Worm (Caenorhabditis elegans): Measurements from ENCODE around the gene T07F10.5.

Gene T07F10.5

DNA sequence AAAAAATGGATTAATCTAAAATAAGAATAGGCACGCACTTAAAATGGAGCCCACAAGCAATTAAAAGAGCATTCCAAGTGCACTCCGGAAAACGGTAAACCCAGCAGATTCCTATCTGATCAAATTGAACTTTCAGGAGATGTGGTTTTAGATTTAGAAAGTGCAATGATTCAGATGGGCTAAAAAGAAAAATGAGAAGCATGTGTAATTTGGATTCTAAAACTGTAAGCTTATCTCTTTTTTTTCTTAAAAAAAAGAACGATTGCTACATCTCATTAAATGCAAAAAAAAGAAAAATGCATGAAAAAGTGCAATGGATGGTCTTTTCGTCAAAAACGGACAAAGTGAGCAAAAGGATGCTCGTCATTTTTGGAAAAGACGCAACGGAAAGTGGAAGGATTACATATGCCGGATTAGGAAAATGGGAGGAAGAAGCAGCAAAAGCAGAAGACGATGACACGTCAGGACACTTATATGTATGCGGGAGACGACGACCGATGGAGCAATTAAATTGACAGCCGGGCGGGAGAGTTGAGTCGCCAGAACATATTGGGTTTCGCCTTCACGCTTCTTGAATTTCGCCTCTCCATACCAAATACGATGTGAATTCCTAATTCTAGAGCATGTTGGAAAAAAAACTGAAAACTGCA, 33.0 kb downstream of the T07F10.5 start:
- TF ChIP-seq mbf-1 (tag; optimal IDR thresholded peaks at IDR 0.05): no peak
- TF ChIP-seq peb-1 (tag; optimal IDR thresholded peaks at IDR 0.05): no peak
- no peak for TF ChIP-seq lin-39 (tag; optimal IDR thresholded peaks at IDR 0.05)
- no peak for TF ChIP-seq alr-1 (tag; optimal IDR thresholded peaks at IDR 0.05)
- no peak for TF ChIP-seq R02D3.7 (tag; optimal IDR thresholded peaks at IDR 0.05)
- no peak for TF ChIP-seq aly-2 (tag; optimal IDR thresholded peaks at IDR 0.05)
- TF ChIP-seq mab-5 (tag; optimal IDR thresholded peaks at IDR 0.05): peak; percentile 37
- TF ChIP-seq gmeb-1 (tag; optimal IDR thresholded peaks at IDR 0.05): no peak
- TF ChIP-seq unc-55 (GFP tag; optimal IDR thresholded peaks at IDR 0.05): peak; percentile 34
- no peak for TF ChIP-seq sma-3 (GFP tag; optimal IDR thresholded peaks at IDR 0.05)
- TF ChIP-seq elt-3 (tag; optimal IDR thresholded peaks at IDR 0.05): no peak
- peak; percentile 0 for TF ChIP-seq C34F6.9 (tag; optimal IDR thresholded peaks at IDR 0.05)
- no peak for TF ChIP-seq blmp-1 (tag; optimal IDR thresholded peaks at IDR 0.05; ENCODE audit: insufficient read depth)
- no peak for TF ChIP-seq lin-13 (GFP tag; optimal IDR thresholded peaks at IDR 0.05)

DNA sequence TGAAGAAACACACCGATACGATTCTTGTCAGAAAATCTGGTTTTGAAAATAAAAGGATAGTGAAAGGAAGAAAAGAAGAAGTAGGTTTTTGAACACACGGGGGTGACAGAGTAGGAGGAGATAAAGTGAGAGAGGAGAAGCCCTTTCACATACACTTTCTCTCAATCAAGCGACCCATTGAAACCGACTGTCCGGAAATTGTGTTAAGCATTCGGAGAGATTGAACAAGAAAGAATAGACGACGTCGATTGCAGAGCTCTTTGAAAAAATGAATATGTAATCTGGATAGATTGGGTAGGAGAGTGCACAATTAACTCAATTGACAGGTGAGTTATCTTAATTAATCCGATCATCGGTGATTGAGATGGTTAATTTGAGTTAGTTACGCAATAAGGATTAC, 35.6 kb downstream of the T07F10.5 start:
- TF ChIP-seq F13H6.1 (tag; optimal IDR thresholded peaks at IDR 0.05) (no peak), egl-27 (tag; optimal IDR thresholded peaks at IDR 0.05) (no peak)

DNA sequence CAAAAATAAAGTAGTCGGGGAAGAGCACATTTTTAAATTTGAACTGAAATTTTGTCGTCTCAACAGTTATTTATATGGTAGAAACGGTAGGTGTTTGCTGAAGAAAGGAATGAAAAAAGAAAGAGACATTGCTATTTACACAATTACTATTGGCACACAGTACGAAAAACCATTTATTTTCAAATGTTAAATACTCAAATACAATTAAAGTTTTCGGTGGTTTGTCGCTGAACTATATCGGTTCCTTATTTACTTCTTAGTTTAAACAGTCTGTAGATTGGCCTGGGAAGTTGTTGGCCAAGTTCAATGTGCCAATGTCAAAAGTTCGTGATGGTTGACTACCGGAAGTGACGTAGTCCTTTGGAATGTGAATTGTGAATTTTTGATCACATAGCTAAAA, 38.3 kb downstream of the T07F10.5 start, which contains the start of gene ttr-27:
TSS of gene ttr-27 (minus strand) at position 45 of the 400 bp plus-strand sequence.
- TF ChIP-seq nhr-237 (tag; optimal IDR thresholded peaks at IDR 0.05): no peak
- peak; percentile 21 for TF ChIP-seq sma-9 (GFP tag; optimal IDR thresholded peaks at IDR 0.05)
- no peak for TF ChIP-seq sma-9 (tag; optimal IDR thresholded peaks at IDR 0.05)
- peak; percentile 67 for TF ChIP-seq F13H6.1 (tag; optimal IDR thresholded peaks at IDR 0.05)

DNA sequence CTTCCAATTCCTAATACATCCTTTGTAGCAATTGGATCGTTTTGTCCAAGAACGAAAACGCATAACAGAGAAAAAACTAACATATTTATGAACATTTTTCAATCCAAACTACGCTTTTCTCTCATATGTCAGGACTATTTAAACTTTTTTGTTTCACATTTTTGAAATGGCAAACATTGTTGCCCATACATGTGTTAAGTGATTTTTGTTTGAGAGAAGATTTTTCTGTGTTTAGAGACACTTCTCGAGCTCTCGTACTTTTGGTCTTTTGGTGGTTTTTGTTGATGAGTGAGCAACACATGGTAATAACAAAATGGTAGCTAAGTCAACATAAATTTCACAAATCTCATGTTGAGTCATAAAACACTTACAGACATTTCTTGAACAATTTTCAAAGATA, 39.4 kb downstream of the T07F10.5 start, which contains the start of gene ttr-28:
TSS of gene ttr-28 (minus strand) at position 101 of the 400 bp plus-strand sequence.
- TF ChIP-seq egl-27 (tag; optimal IDR thresholded peaks at IDR 0.05) (no peak), ztf-1 (GFP tag; conservative IDR thresholded peaks at IDR 0.05) (no peak), peb-1 (tag; optimal IDR thresholded peaks at IDR 0.05) (no peak), lin-39 (tag; optimal IDR thresholded peaks at IDR 0.05) (no peak), sma-9 (GFP tag; optimal IDR thresholded peaks at IDR 0.05) (no peak), sma-9 (tag; optimal IDR thresholded peaks at IDR 0.05) (no peak), lsy-2 (tag; optimal IDR thresholded peaks at IDR 0.05) (no peak), sma-3 (GFP tag; optimal IDR thresholded peaks at IDR 0.05) (no peak), F13H6.1 (tag; optimal IDR thresholded peaks at IDR 0.05) (no peak), nhr-237 (tag; optimal IDR thresholded peaks at IDR 0.05) (no peak), ztf-4 (tag; optimal IDR thresholded peaks at IDR 0.05) (no peak), nhr-12 (tag; optimal IDR thresholded peaks at IDR 0.05) (no peak), lin-11 (tag; optimal IDR thresholded peaks at IDR 0.05) (no peak), nhr-129 (tag; optimal IDR thresholded peaks at IDR 0.05) (no peak), ceh-16 (tag; optimal IDR thresholded peaks at IDR 0.05) (no peak), elt-3 (tag; optimal IDR thresholded peaks at IDR 0.05) (no peak), ama-1 (optimal IDR thresholded peaks at IDR 0.05) (no peak), mbf-1 (tag; optimal IDR thresholded peaks at IDR 0.05) (no peak), elt-1 (tag; optimal IDR thresholded peaks at IDR 0.05) (no peak), nhr-21 (tag; optimal IDR thresholded peaks at IDR 0.05) (no peak), nhr-23 (tag; optimal IDR thresholded peaks at IDR 0.05) (no peak)

DNA sequence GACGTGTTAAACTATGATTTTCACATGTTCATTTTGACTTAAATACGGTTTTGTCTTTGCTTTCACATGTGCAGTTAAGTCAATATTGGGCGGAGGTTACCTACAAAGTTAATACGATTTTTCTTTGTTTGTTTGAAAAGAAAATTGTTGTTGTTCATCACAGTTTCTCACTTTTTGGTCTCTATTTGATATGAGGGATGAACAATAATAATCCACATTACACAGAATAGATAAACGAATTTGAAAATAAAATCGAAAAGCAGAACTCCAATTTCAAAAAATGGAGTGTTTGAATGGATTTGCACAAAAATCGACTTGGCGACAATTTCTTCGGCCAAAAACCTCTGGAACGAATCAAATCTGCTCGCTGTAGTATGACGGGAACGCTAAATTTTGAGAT, 41.0 kb downstream of the T07F10.5 start, which contains the start of gene ttr-29:
TSS of gene ttr-29 (minus strand) at position 101 of the 400 bp plus-strand sequence.
- TF ChIP-seq mdl-1 (tag; optimal IDR thresholded peaks at IDR 0.05) (no peak), nhr-23 (tag; optimal IDR thresholded peaks at IDR 0.05) (no peak), sem-4 (tag; optimal IDR thresholded peaks at IDR 0.05) (no peak)

DNA sequence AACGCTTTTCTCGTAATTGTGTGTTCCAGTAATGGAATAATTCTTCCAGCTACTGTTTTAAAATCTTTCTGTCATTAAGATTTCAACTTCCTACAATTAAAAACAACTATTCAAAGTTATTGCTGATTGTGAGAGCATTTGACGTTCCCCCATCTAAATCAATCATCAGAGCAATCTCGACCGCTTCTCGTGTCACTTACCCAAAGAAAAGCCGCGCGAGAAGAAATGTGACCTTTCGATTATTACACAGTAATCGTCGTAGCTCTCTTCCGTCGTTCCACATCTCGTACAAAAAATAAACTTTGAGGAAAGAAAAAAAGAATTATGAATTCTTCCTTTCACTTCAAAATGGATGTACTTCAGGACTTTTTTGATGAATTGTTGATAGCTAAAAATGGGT, 41.7 kb downstream of the T07F10.5 start:
- TF ChIP-seq zag-1 (tag; optimal IDR thresholded peaks at IDR 0.05) (no peak), unc-55 (GFP tag; optimal IDR thresholded peaks at IDR 0.05) (no peak), mab-5 (tag; optimal IDR thresholded peaks at IDR 0.05) (no peak), lsy-2 (tag; optimal IDR thresholded peaks at IDR 0.05) (no peak), Y55F3AM.14 (GFP tag; optimal IDR thresholded peaks at IDR 0.05) (no peak), nhr-12 (tag; optimal IDR thresholded peaks at IDR 0.05) (no peak), peb-1 (tag; optimal IDR thresholded peaks at IDR 0.05) (no peak)
